Worm (Caenorhabditis elegans): ENCODE results near the gene B0034.2.

ce11 chrII:5968037-5968436 lies 23.9 kb upstream of the B0034.2 start, which contains the start of gene B0034.1:
- TF ChIP-seq ztf-4 (tag; optimal IDR thresholded peaks at IDR 0.05) (no peak), blmp-1 (tag; optimal IDR thresholded peaks at IDR 0.05; ENCODE audit: insufficient read depth) (no peak), R02D3.7 (tag; optimal IDR thresholded peaks at IDR 0.05) (no peak), F13H6.1 (tag; optimal IDR thresholded peaks at IDR 0.05) (no peak), ztf-11 (tag; optimal IDR thresholded peaks at IDR 0.05) (no peak), unc-55 (GFP tag; optimal IDR thresholded peaks at IDR 0.05) (no peak)

Measured in whole organism, L2 larva.